Worm (Caenorhabditis elegans) whole organism, L1 larva: ENCODE data around the gene F19G12.4.

Experiments used
- C04F5.9 ChIP-seq: sonication (generic microtip); optimal IDR thresholded peaks from 2 replicates; lab custom pipeline; 2016; ENCODE audit warnings: missing genetic modification characterization, missing compliant biosample characterization
- blmp-1 ChIP-seq: fragments of 150-350 bp; optimal IDR thresholded peaks from 2 replicates; lab custom pipeline; 2014; ENCODE audit warnings: missing biosample characterization, missing genetic modification characterization
- ceh-63 ChIP-seq: fragments of 200-800 bp; sonication (Bioruptor generic); optimal IDR thresholded peaks from 2 replicates; lab custom pipeline; 2018; ENCODE audit warnings: mild to moderate bottlenecking, missing genetic modification characterization, missing compliant biosample characterization
- ceh-8 ChIP-seq: fragments of 200-800 bp; sonication (Bioruptor generic); optimal IDR thresholded peaks from 2 replicates; lab custom pipeline; 2018; ENCODE audit warnings: mild to moderate bottlenecking, missing genetic modification characterization, moderate library complexity, missing compliant biosample characterization
- ceh-82 ChIP-seq, 3 experiments: fragments of 150-350 bp in 1 of 3; sonication (generic microtip) in 2 of 3; optimal IDR thresholded peaks; 2 replicates each; lab custom pipeline; 2014 to 2017; ENCODE audit warnings: missing biosample characterization in 3 of 3, missing genetic modification characterization in 3 of 3
- dpl-1 ChIP-seq, 3 experiments: fragments of 150-350 bp in 2 of 3; sonication (generic microtip) in 1 of 3; optimal IDR thresholded peaks; 2 replicates each; lab custom pipeline; 2014 to 2017; ENCODE audit warnings: missing biosample characterization in 3 of 3, missing genetic modification characterization in 3 of 3, missing genetic modification reagents in 3 of 3
- dsc-1 ChIP-seq: sonication (generic microtip); optimal IDR thresholded peaks from 2 replicates; lab custom pipeline; 2016; ENCODE audit warnings: mild to moderate bottlenecking, missing genetic modification characterization, missing compliant biosample characterization
- efl-3 ChIP-seq: fragments of 200-800 bp; sonication (Bioruptor generic); optimal IDR thresholded peaks from 2 replicates; lab custom pipeline; 2018; ENCODE audit warnings: mild to moderate bottlenecking, missing genetic modification characterization, missing compliant biosample characterization
- egl-13 ChIP-seq: sonication (generic microtip); optimal IDR thresholded peaks from 2 replicates; lab custom pipeline; 2016; ENCODE audit warnings: missing genotype, missing genetic modification reagents, missing genetic modification characterization, missing compliant biosample characterization
- elt-2 ChIP-seq: sonication (generic microtip); optimal IDR thresholded peaks from 2 replicates; lab custom pipeline; 2016; ENCODE audit warnings: missing genetic modification characterization, mild to moderate bottlenecking, inconsistent platforms, missing compliant biosample characterization, missing genetic modification reagents
- ets-5 ChIP-seq: fragments of 200-800 bp; sonication (Bioruptor generic); IDR thresholded peaks from 2 replicates; pipeline ENCODE4 v1.3.6; 2022; ENCODE audit warnings: missing genetic modification characterization, missing compliant biosample characterization
- fkh-10 ChIP-seq: sonication (generic microtip); optimal IDR thresholded peaks from 2 replicates; lab custom pipeline; 2017; ENCODE audit warnings: missing biosample characterization, missing genetic modification reagents, missing genetic modification characterization
- fkh-8 ChIP-seq: sonication (generic microtip); optimal IDR thresholded peaks from 2 replicates; lab custom pipeline; 2016; ENCODE audit warnings: mild to moderate bottlenecking, missing genetic modification characterization, missing compliant biosample characterization
- isw-1 ChIP-seq: fragments of 200-800 bp; sonication (Bioruptor generic); IDR thresholded peaks from 2 replicates; pipeline ENCODE4 v1.3.6; 2022; ENCODE audit warnings: missing genetic modification characterization, missing compliant biosample characterization
- jun-1 ChIP-seq: fragments of 150-350 bp; optimal IDR thresholded peaks from 2 replicates; lab custom pipeline; 2014; ENCODE audit warnings: missing biosample characterization, missing genetic modification reagents, missing genetic modification characterization
- lin-13 ChIP-seq: fragments of 150-350 bp; optimal IDR thresholded peaks from 2 replicates; lab custom pipeline; 2014; ENCODE audit warnings: missing biosample characterization, missing genetic modification reagents, missing genetic modification characterization
- lin-14 ChIP-seq: fragments of 200-800 bp; sonication (Bioruptor generic); optimal IDR thresholded peaks from 2 replicates; lab custom pipeline; 2018; ENCODE audit warnings: mild to moderate bottlenecking, missing genetic modification characterization, moderate library complexity, missing compliant biosample characterization
- lin-39 ChIP-seq: fragments of 150-350 bp; optimal IDR thresholded peaks from 2 replicates; lab custom pipeline; 2014; ENCODE audit warnings: missing biosample characterization, missing genetic modification reagents, missing genetic modification characterization
- lsy-2 ChIP-seq, 2 experiments: fragments of 150-350 bp; optimal IDR thresholded peaks; 2 replicates each; lab custom pipeline; 2014; ENCODE audit warnings: missing biosample characterization in 2 of 2, missing genetic modification characterization in 2 of 2
- mdl-1 ChIP-seq, 2 experiments: fragments of 150-350 bp; optimal IDR thresholded peaks; 2 replicates each; lab custom pipeline; 2014 to 2017; ENCODE audit warnings: missing biosample characterization in 2 of 2, missing genetic modification characterization in 2 of 2, inconsistent platforms in 1 of 2
- mep-1 ChIP-seq: fragments of 150-350 bp; optimal IDR thresholded peaks from 2 replicates; lab custom pipeline; 2014; ENCODE audit warnings: missing biosample characterization, missing genetic modification characterization
- nhr-11 ChIP-seq: fragments of 150-350 bp; optimal IDR thresholded peaks from 2 replicates; lab custom pipeline; 2014; ENCODE audit warnings: missing biosample characterization, missing genetic modification characterization
- nhr-12 ChIP-seq: sonication (generic microtip); optimal IDR thresholded peaks from 2 replicates; lab custom pipeline; 2017; ENCODE audit warnings: missing biosample characterization, missing genetic modification characterization
- nhr-19 ChIP-seq: fragments of 200-800 bp; sonication (Bioruptor generic); conservative IDR thresholded peaks from 2 replicates; pipeline ENCODE4 v1.3.6; 2022; ENCODE audit warnings: missing genetic modification characterization, missing compliant biosample characterization
- nhr-47 ChIP-seq: sonication (generic microtip); optimal IDR thresholded peaks from 2 replicates; lab custom pipeline; 2016; ENCODE audit warnings: mild to moderate bottlenecking, missing genetic modification characterization, moderate library complexity, missing compliant biosample characterization
- nhr-71 ChIP-seq: sonication (generic microtip); optimal IDR thresholded peaks from 2 replicates; lab custom pipeline; 2016; ENCODE audit warnings: mild to moderate bottlenecking, missing genetic modification characterization, moderate library complexity, missing compliant biosample characterization
- nhr-85 ChIP-seq: sonication (generic microtip); peaks from one replicate; lab custom pipeline; 2016; ENCODE audit warnings: missing genetic modification characterization, inconsistent platforms, missing compliant biosample characterization
- nhr-90 ChIP-seq: sonication (generic microtip); optimal IDR thresholded peaks from 2 replicates; lab custom pipeline; 2016; ENCODE audit warnings: mild to moderate bottlenecking, missing genetic modification characterization, missing compliant biosample characterization; ENCODE audit not compliant: poor library complexity
- pax-3 ChIP-seq: fragments of 200-800 bp; sonication (Bioruptor generic); optimal IDR thresholded peaks from 2 replicates; lab custom pipeline; 2018; ENCODE audit warnings: mild to moderate bottlenecking, missing genetic modification characterization, moderate library complexity, missing compliant biosample characterization
- rnt-1 ChIP-seq: sonication (generic microtip); optimal IDR thresholded peaks from 2 replicates; lab custom pipeline; 2016; ENCODE audit warnings: mild to moderate bottlenecking, missing genetic modification characterization, moderate library complexity, missing compliant biosample characterization
- skn-1 ChIP-seq: fragments of 150-350 bp; optimal IDR thresholded peaks from 2 replicates; lab custom pipeline; 2014; ENCODE audit warnings: missing biosample characterization, missing genetic modification characterization
- snpc-4 ChIP-seq: fragments of 150-350 bp; optimal IDR thresholded peaks from 2 replicates; lab custom pipeline; 2014; ENCODE audit warnings: missing biosample characterization, missing genetic modification characterization
- snu-23 ChIP-seq: sonication (generic microtip); optimal IDR thresholded peaks from 2 replicates; lab custom pipeline; 2016; ENCODE audit warnings: missing genetic modification characterization, missing compliant biosample characterization
- sox-4 ChIP-seq: sonication (generic microtip); optimal IDR thresholded peaks from 2 replicates; lab custom pipeline; 2016; ENCODE audit warnings: missing genetic modification characterization, missing compliant biosample characterization
- swsn-7 ChIP-seq: sonication (generic microtip); optimal IDR thresholded peaks from 2 replicates; lab custom pipeline; 2016; ENCODE audit warnings: missing genetic modification characterization, missing compliant biosample characterization
- tbx-2 ChIP-seq: sonication (generic microtip); optimal IDR thresholded peaks from 2 replicates; lab custom pipeline; 2016; ENCODE audit warnings: missing genetic modification characterization, missing compliant biosample characterization
- unc-130 ChIP-seq: fragments of 150-350 bp; optimal IDR thresholded peaks from 2 replicates; lab custom pipeline; 2017; ENCODE audit warnings: missing biosample characterization, missing genetic modification characterization, inconsistent platforms
- unc-62 ChIP-seq: fragments of 150-350 bp; optimal IDR thresholded peaks from 2 replicates; lab custom pipeline; 2014; ENCODE audit warnings: missing biosample characterization, missing genetic modification reagents, missing genetic modification characterization
- unc-86 ChIP-seq: sonication (generic microtip); optimal IDR thresholded peaks from 2 replicates; lab custom pipeline; 2016; ENCODE audit warnings: missing genetic modification characterization, missing compliant biosample characterization
- unc-98 ChIP-seq: fragments of 200-800 bp; sonication (Bioruptor generic); IDR thresholded peaks from 2 replicates; pipeline ENCODE4 v1.3.6; 2022; ENCODE audit warnings: missing genetic modification characterization, missing compliant biosample characterization
- vab-15 ChIP-seq: sonication (generic microtip); optimal IDR thresholded peaks from 2 replicates; lab custom pipeline; 2017; ENCODE audit warnings: missing genotype, mild to moderate bottlenecking, missing genetic modification characterization, missing compliant biosample characterization
- xbp-1 ChIP-seq: sonication (generic microtip); optimal IDR thresholded peaks from 2 replicates; lab custom pipeline; 2016; ENCODE audit warnings: missing genetic modification characterization, missing compliant biosample characterization
- zip-4 ChIP-seq: fragments of 200-800 bp; sonication (Bioruptor generic); optimal IDR thresholded peaks from 2 replicates; lab custom pipeline; 2018; ENCODE audit warnings: mild to moderate bottlenecking, missing genetic modification characterization, moderate library complexity, missing compliant biosample characterization
- ztf-4 ChIP-seq: fragments of 150-350 bp; optimal IDR thresholded peaks from 2 replicates; lab custom pipeline; 2014; ENCODE audit warnings: missing biosample characterization, missing genetic modification characterization

F19G12.4 gene

DNA sequence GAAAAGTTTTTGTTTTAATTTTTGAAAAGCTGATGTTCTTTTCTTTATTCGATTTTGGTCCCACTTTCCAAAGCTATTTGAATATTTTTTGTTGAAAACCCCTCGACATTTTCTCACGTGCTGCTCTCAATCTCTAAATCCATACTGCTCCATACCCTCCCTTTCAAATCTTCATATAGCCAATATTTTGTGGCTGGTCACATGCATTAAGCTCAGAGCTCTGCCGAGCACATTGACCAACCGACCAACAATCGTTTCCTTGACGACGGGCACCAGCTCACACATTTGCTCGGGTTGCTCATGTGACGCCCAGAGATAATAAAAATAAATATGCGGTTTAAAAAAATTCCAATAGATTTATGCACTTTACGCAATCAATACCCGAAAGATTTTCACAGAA lies 21.8 kb downstream of the F19G12.4 start:
- no peak for TF ChIP-seq unc-98 (GFP tag; lab: Robert Waterston, UW)
- peak; percentile 10 for TF ChIP-seq tbx-2
- TF ChIP-seq skn-1 (tag; lab: Kevin White, UChicago): peak; percentile 34
- TF ChIP-seq swsn-7 (tag; lab: Kevin White, UChicago): peak; percentile 35
- TF ChIP-seq nhr-11 (tag; lab: Kevin White, UChicago): no peak
- peak in 2 of 3 experiments; percentile 23 to 43 for TF ChIP-seq ceh-82 (tag; optimal IDR thresholded peaks at IDR 0.05; lab: Kevin White, UChicago)
- peak; percentile 57 for TF ChIP-seq fkh-10 (GFP tag; lab: Kevin White, UChicago)
- TF ChIP-seq lsy-2 (tag; optimal IDR thresholded peaks at IDR 0.05; lab: Kevin White, UChicago): peak; percentile 11 to 16
- TF ChIP-seq snu-23 (GFP tag; lab: Kevin White, UChicago): peak; percentile 40
- no peak for TF ChIP-seq unc-130 (tag; lab: Kevin White, UChicago)
- no peak for TF ChIP-seq blmp-1 (tag; lab: Kevin White, UChicago)
- peak; percentile 35 for TF ChIP-seq nhr-71 (tag; lab: Kevin White, UChicago)
- TF ChIP-seq mdl-1 (tag; optimal IDR thresholded peaks at IDR 0.05; lab: Kevin White, UChicago): peak in 1 of 2 experiments; percentile 8
- TF ChIP-seq mep-1: no peak
- TF ChIP-seq jun-1 (tag; lab: Kevin White, UChicago): peak; percentile 37
- TF ChIP-seq lin-14: peak; percentile 21
- peak in 1 of 3 experiments; percentile 6 for TF ChIP-seq dpl-1 (GFP tag; optimal IDR thresholded peaks at IDR 0.05; lab: Kevin White, UChicago)
- peak; percentile 44 for TF ChIP-seq egl-13 (tag; lab: Kevin White, UChicago)
- TF ChIP-seq rnt-1 (tag; lab: Kevin White, UChicago): peak; percentile 16
- TF ChIP-seq nhr-19 (GFP tag; lab: Robert Waterston, UW): peak; percentile 18; the same call in 1 of the 2 replicates
- TF ChIP-seq dsc-1 (tag; lab: Kevin White, UChicago): peak; percentile 79
- TF ChIP-seq nhr-47 (tag; lab: Kevin White, UChicago): peak; percentile 68
- TF ChIP-seq fkh-8 (tag; lab: Kevin White, UChicago): peak; percentile 82
- TF ChIP-seq pax-3 (tag; lab: Kevin White, UChicago): peak; percentile 57
- no peak for TF ChIP-seq snpc-4 (tag; lab: Kevin White, UChicago)
- TF ChIP-seq nhr-90 (tag; lab: Kevin White, UChicago): no peak
- TF ChIP-seq C04F5.9 (tag; lab: Kevin White, UChicago): no peak
- TF ChIP-seq nhr-85 (tag; lab: Kevin White, UChicago): no peak
- TF ChIP-seq ets-5 (GFP tag; lab: Robert Waterston, UW): no peak
- peak; percentile 76 for TF ChIP-seq sox-4

DNA sequence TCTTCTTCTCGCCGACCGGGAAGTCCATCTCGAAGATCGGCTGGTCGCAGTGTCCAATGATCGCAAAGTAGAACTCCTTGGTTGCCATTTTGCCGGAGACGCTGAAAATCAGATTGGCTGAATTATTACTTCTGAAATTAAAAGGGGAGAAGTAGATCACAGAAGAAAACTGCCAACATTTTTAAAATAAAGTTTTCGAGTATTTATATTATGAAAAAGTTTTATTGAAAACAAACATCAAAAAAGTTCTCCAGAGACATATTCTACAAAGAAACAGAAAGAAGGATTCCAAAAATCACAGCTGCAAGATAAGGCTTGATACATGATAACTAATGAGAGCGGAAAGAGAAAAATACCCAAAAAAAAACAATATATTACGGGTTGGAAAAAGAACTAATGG lies 23.1 kb downstream of the F19G12.4 start, which contains the start of gene sedl-1:
Gene sedl-1, minus strand, starts transcription at position 101 of the 400 bp plus-strand sequence.
- TF ChIP-seq nhr-11 (tag; lab: Kevin White, UChicago) (no peak), nhr-71 (tag; lab: Kevin White, UChicago) (no peak), ceh-8 (GFP tag; lab: Kevin White, UChicago) (no peak), efl-3 (no peak), nhr-12 (tag; lab: Kevin White, UChicago) (no peak), vab-15 (tag; lab: Kevin White, UChicago) (no peak), lin-39 (no peak), nhr-90 (tag; lab: Kevin White, UChicago) (no peak), zip-4 (no peak), dsc-1 (tag; lab: Kevin White, UChicago) (no peak), isw-1 (GFP tag; lab: Robert Waterston, UW) (no peak), blmp-1 (tag; lab: Kevin White, UChicago) (no peak), lin-13 (GFP tag; lab: Kevin White, UChicago) (no peak), unc-86 (tag; lab: Kevin White, UChicago) (no peak), ceh-63 (GFP tag; lab: Kevin White, UChicago) (no peak), elt-2 (no peak), xbp-1 (tag; lab: Kevin White, UChicago) (no peak), mdl-1 (tag; optimal IDR thresholded peaks at IDR 0.05; lab: Kevin White, UChicago) (no peak), unc-62 (GFP tag; lab: Kevin White, UChicago) (no peak), ztf-4 (tag; lab: Kevin White, UChicago) (no peak)
